Fruit fly (Drosophila melanogaster) whole organism, embryonic: ENCODE measurements around the gene erm.

Experiments
- BEAF-32 ChIP-seq: fragments of 200-800 bp; sonication (Bioruptor generic); optimal IDR thresholded peaks from 3 replicates; lab custom pipeline; 2017; ENCODE audit warnings: missing biosample characterization, missing genetic modification characterization, mild to moderate bottlenecking, moderate library complexity, missing genetic modification reagents
- Blimp-1 ChIP-seq: fragments of 200-800 bp; sonication (Bioruptor generic); optimal IDR thresholded peaks from 3 replicates; lab custom pipeline; 2018; ENCODE audit warnings: missing biosample characterization, missing genetic modification characterization, mild to moderate bottlenecking, moderate library complexity, missing genetic modification reagents
- CG10321 ChIP-seq: fragments of 200-800 bp; sonication (Bioruptor generic); IDR thresholded peaks from 2 replicates; pipeline ENCODE4 v1.3.6; 2022; ENCODE audit warnings: missing biosample characterization, missing genetic modification characterization
- CG10959 ChIP-seq: fragments of 200-800 bp; sonication (Bioruptor generic); IDR thresholded peaks from 2 replicates; pipeline ENCODE4 v1.3.6; 2022; ENCODE audit warnings: missing biosample characterization, missing genetic modification characterization
- CG12744 ChIP-seq: fragments of 200-800 bp; sonication (Bioruptor generic); optimal IDR thresholded peaks from 2 replicates; lab custom pipeline; 2016; ENCODE audit warnings: missing biosample characterization, missing genetic modification characterization
- CG14667 ChIP-seq: fragments of 200-800 bp; sonication (Bioruptor generic); IDR thresholded peaks from 2 replicates; pipeline ENCODE4 v1.3.6; 2022; ENCODE audit warnings: missing biosample characterization, missing genetic modification characterization
- CG15073 ChIP-seq: fragments of 200-800 bp; sonication (Bioruptor generic); optimal IDR thresholded peaks from 2 replicates; lab custom pipeline; 2016; ENCODE audit warnings: missing biosample characterization, missing genetic modification characterization
- CG1529 ChIP-seq: fragments of 200-800 bp; sonication (Bioruptor generic); optimal IDR thresholded peaks from 3 replicates; lab custom pipeline; 2018; ENCODE audit warnings: missing biosample characterization, missing genetic modification characterization
- CG1603 ChIP-seq: fragments of 200-800 bp; sonication (Bioruptor generic); optimal IDR thresholded peaks from 2 replicates; lab custom pipeline; 2019; ENCODE audit warnings: missing biosample characterization, mild to moderate bottlenecking, missing genetic modification characterization, moderate library complexity
- CG17612 ChIP-seq: fragments of 200-800 bp; sonication (Bioruptor generic); IDR thresholded peaks from 2 replicates; pipeline ENCODE4 v1.3.6; 2022; ENCODE audit warnings: missing biosample characterization, missing genetic modification characterization
- CG1792 ChIP-seq: fragments of 200-800 bp; sonication (Bioruptor generic); optimal IDR thresholded peaks from 2 replicates; lab custom pipeline; 2016; ENCODE audit warnings: missing biosample characterization, missing genetic modification characterization
- CG30431 ChIP-seq: fragments of 200-800 bp; sonication (Bioruptor generic); optimal IDR thresholded peaks from 2 replicates; lab custom pipeline; 2017; ENCODE audit warnings: missing biosample characterization, missing genetic modification characterization
- CG31441 ChIP-seq: fragments of 200-800 bp; sonication (Bioruptor generic); IDR thresholded peaks from 2 replicates; pipeline ENCODE4 v1.3.6; 2022; ENCODE audit warnings: missing biosample characterization, missing genetic modification characterization
- CG34422 ChIP-seq: fragments of 200-800 bp; sonication (Bioruptor generic); IDR thresholded peaks from 3 replicates; pipeline ENCODE4 v1.3.6; 2022; ENCODE audit warnings: missing biosample characterization, missing genetic modification characterization
- CG7745 ChIP-seq: fragments of 200-800 bp; sonication (Bioruptor generic); optimal IDR thresholded peaks from 2 replicates; lab custom pipeline; 2018; ENCODE audit warnings: missing biosample characterization, mild to moderate bottlenecking, missing genetic modification characterization, moderate library complexity
- CG9215 ChIP-seq: fragments of 200-800 bp; sonication (Bioruptor generic); IDR thresholded peaks from 2 replicates; pipeline ENCODE4 v1.3.6; 2022; ENCODE audit warnings: missing biosample characterization, missing genetic modification characterization
- CG9797 ChIP-seq: fragments of 200-800 bp; sonication (Bioruptor generic); optimal IDR thresholded peaks from 3 replicates; lab custom pipeline; 2018; ENCODE audit warnings: missing biosample characterization, mild to moderate bottlenecking, missing genetic modification characterization
- CoRest ChIP-seq: fragments of 200-800 bp; sonication (Bioruptor generic); optimal IDR thresholded peaks from 3 replicates; lab custom pipeline; 2018; ENCODE audit warnings: missing biosample characterization, mild to moderate bottlenecking, missing genetic modification characterization, moderate library complexity
- Deaf1 ChIP-seq: fragments of 200-800 bp; optimal IDR thresholded peaks from 3 replicates; lab custom pipeline; 2019; ENCODE audit warnings: missing biosample characterization, mild to moderate bottlenecking, missing genetic modification characterization, moderate library complexity
- Dp ChIP-seq: fragments of 200-800 bp; sonication (Bioruptor generic); optimal IDR thresholded peaks from 2 replicates; lab custom pipeline; 2018; ENCODE audit warnings: missing biosample characterization, mild to moderate bottlenecking, missing genetic modification characterization, moderate library complexity
- E2f2 ChIP-seq: fragments of 200-800 bp; sonication (Bioruptor generic); IDR thresholded peaks from 2 replicates; pipeline ENCODE4 v1.3.6; 2022; ENCODE audit warnings: missing biosample characterization, missing genetic modification characterization
- H2.0 ChIP-seq: fragments of 200-800 bp; sonication (Bioruptor generic); IDR thresholded peaks from 2 replicates; pipeline ENCODE4 v1.3.6; 2022; ENCODE audit warnings: missing biosample characterization, missing genetic modification characterization
- Hr39 ChIP-seq: fragments of >200 bp; optimal IDR thresholded peaks from 2 replicates; lab custom pipeline; 2017
- Jarid2 ChIP-seq: fragments of 200-800 bp; sonication (Bioruptor generic); optimal IDR thresholded peaks from 3 replicates; lab custom pipeline; 2017; ENCODE audit warnings: mild to moderate bottlenecking, missing biosample characterization, missing genetic modification reagents, missing genetic modification characterization
- Mad ChIP-seq: fragments of 200-800 bp; sonication (Bioruptor generic); optimal IDR thresholded peaks from 2 replicates; lab custom pipeline; 2016; ENCODE audit warnings: missing biosample characterization, missing genetic modification characterization
- Nf-YC ChIP-seq: fragments of 200-800 bp; optimal IDR thresholded peaks from 3 replicates; lab custom pipeline; 2019; ENCODE audit warnings: missing biosample characterization, mild to moderate bottlenecking, missing genetic modification characterization, moderate library complexity
- Oaz ChIP-seq: fragments of 200-800 bp; sonication (Bioruptor generic); IDR thresholded peaks from 2 replicates; pipeline ENCODE4 v1.3.6; 2022; ENCODE audit warnings: missing biosample characterization, missing genetic modification characterization
- Opbp ChIP-seq: fragments of 200-800 bp; sonication (Bioruptor generic); IDR thresholded peaks from 3 replicates; pipeline ENCODE4 v1.3.6; 2022; ENCODE audit warnings: missing biosample characterization, missing genetic modification characterization; ENCODE audit not compliant: partially characterized antibody
- Ptx1 ChIP-seq: fragments of 200-800 bp; sonication (Bioruptor generic); IDR thresholded peaks from 2 replicates; pipeline ENCODE4 v1.3.6; 2022; ENCODE audit warnings: missing biosample characterization, missing genetic modification characterization
- Sox102F ChIP-seq: fragments of 200-800 bp; sonication (Bioruptor generic); optimal IDR thresholded peaks from 2 replicates; lab custom pipeline; 2018; ENCODE audit warnings: missing biosample characterization, mild to moderate bottlenecking, missing genetic modification characterization, moderate library complexity
- Xrp1 ChIP-seq: fragments of 200-800 bp; sonication (Bioruptor generic); IDR thresholded peaks from 2 replicates; pipeline ENCODE4 v1.3.6; 2022; ENCODE audit warnings: missing biosample characterization, missing genetic modification characterization
- ap ChIP-seq: fragments of 200-800 bp; sonication (Bioruptor generic); IDR thresholded peaks from 2 replicates; pipeline ENCODE4 v1.3.6; 2022; ENCODE audit warnings: missing biosample characterization, missing genetic modification characterization
- az2 ChIP-seq: fragments of 200-800 bp; sonication (Bioruptor generic); optimal IDR thresholded peaks from 3 replicates; lab custom pipeline; 2016; ENCODE audit warnings: missing biosample characterization, missing genetic modification characterization
- chm ChIP-seq: fragments of 200-800 bp; sonication (Bioruptor generic); IDR thresholded peaks from 2 replicates; pipeline ENCODE4 v1.3.6; 2022; ENCODE audit warnings: missing biosample characterization, missing genetic modification characterization
- croc ChIP-seq: fragments of 200-800 bp; sonication (Bioruptor generic); conservative IDR thresholded peaks from 3 replicates; pipeline ENCODE4 v1.3.6; 2022; ENCODE audit warnings: missing biosample characterization, missing genetic modification characterization
- dmrt11E ChIP-seq: fragments of 200-800 bp; sonication (Bioruptor generic); optimal IDR thresholded peaks from 3 replicates; lab custom pipeline; 2018; ENCODE audit warnings: missing biosample characterization, mild to moderate bottlenecking, missing genetic modification characterization, moderate library complexity
- en ChIP-seq: fragments of 200-800 bp; sonication (Bioruptor generic); optimal IDR thresholded peaks from 2 replicates; lab custom pipeline; 2016; ENCODE audit warnings: missing biosample characterization, missing genetic modification characterization
- fd96Cb ChIP-seq: fragments of 200-800 bp; sonication (Bioruptor generic); optimal IDR thresholded peaks from 2 replicates; lab custom pipeline; 2018; ENCODE audit warnings: missing biosample characterization, mild to moderate bottlenecking, missing genetic modification characterization, moderate library complexity
- gcm ChIP-seq: fragments of 200-800 bp; sonication (Bioruptor generic); optimal IDR thresholded peaks from 2 replicates; lab custom pipeline; 2019; ENCODE audit warnings: missing biosample characterization, mild to moderate bottlenecking, missing genetic modification characterization, moderate library complexity
- gfzf ChIP-seq: fragments of 200-800 bp; sonication (Bioruptor generic); optimal IDR thresholded peaks from 2 replicates; lab custom pipeline; 2016; ENCODE audit warnings: missing biosample characterization, mild to moderate bottlenecking, missing genetic modification characterization, moderate library complexity
- insv ChIP-seq, 2 experiments: fragments of 200-800 bp; sonication (Bioruptor generic); optimal IDR thresholded peaks; 3 replicates each; lab custom pipeline; 2016 to 2018; ENCODE audit warnings: missing biosample characterization in 2 of 2, missing genetic modification characterization in 2 of 2
- jigr1 ChIP-seq: fragments of 200-800 bp; sonication (Bioruptor generic); IDR thresholded peaks from 3 replicates; pipeline ENCODE4 v1.3.6; 2022; ENCODE audit warnings: missing biosample characterization, missing genetic modification characterization
- lab ChIP-seq: fragments of 200-800 bp; sonication (Bioruptor generic); optimal IDR thresholded peaks from 3 replicates; lab custom pipeline; 2017; ENCODE audit warnings: missing biosample characterization, missing genetic modification characterization, mild to moderate bottlenecking, moderate library complexity, missing genetic modification reagents
- lmd ChIP-seq: fragments of 200-800 bp; sonication (Bioruptor generic); IDR thresholded peaks from 2 replicates; pipeline ENCODE4 v1.3.6; 2022; ENCODE audit warnings: missing biosample characterization, missing genetic modification characterization
- nom ChIP-seq: fragments of 200-800 bp; sonication (Bioruptor generic); optimal IDR thresholded peaks from 2 replicates; lab custom pipeline; 2017; ENCODE audit warnings: missing biosample characterization, missing genetic modification characterization, mild to moderate bottlenecking, moderate library complexity, missing genetic modification reagents
- pzg ChIP-seq: fragments of 200-800 bp; sonication (Bioruptor generic); optimal IDR thresholded peaks from 3 replicates; lab custom pipeline; 2018; ENCODE audit warnings: missing biosample characterization, mild to moderate bottlenecking, missing genetic modification characterization, moderate library complexity
- run ChIP-seq: fragments of 200-800 bp; sonication (Bioruptor generic); optimal IDR thresholded peaks from 3 replicates; lab custom pipeline; 2018; ENCODE audit warnings: missing biosample characterization, mild to moderate bottlenecking, missing genetic modification characterization
- tna ChIP-seq: fragments of 200-800 bp; sonication (Bioruptor generic); IDR thresholded peaks from 2 replicates; pipeline ENCODE4 v1.3.6; 2022; ENCODE audit warnings: missing biosample characterization, missing genetic modification characterization; ENCODE audit not compliant: partially characterized antibody
- trh ChIP-seq: fragments of 200-800 bp; sonication (Bioruptor generic); optimal IDR thresholded peaks from 2 replicates; lab custom pipeline; 2016; ENCODE audit warnings: missing biosample characterization, missing genetic modification characterization
- wek ChIP-seq: fragments of 200-800 bp; sonication (Bioruptor generic); optimal IDR thresholded peaks from 3 replicates; lab custom pipeline; 2018; ENCODE audit warnings: missing biosample characterization, mild to moderate bottlenecking, missing genetic modification characterization, moderate library complexity
- zen ChIP-seq: fragments of 200-800 bp; sonication (Bioruptor generic); optimal IDR thresholded peaks from 3 replicates; lab custom pipeline; 2018; ENCODE audit warnings: missing biosample characterization, mild to moderate bottlenecking, missing genetic modification characterization, moderate library complexity

The erm gene

DNA sequence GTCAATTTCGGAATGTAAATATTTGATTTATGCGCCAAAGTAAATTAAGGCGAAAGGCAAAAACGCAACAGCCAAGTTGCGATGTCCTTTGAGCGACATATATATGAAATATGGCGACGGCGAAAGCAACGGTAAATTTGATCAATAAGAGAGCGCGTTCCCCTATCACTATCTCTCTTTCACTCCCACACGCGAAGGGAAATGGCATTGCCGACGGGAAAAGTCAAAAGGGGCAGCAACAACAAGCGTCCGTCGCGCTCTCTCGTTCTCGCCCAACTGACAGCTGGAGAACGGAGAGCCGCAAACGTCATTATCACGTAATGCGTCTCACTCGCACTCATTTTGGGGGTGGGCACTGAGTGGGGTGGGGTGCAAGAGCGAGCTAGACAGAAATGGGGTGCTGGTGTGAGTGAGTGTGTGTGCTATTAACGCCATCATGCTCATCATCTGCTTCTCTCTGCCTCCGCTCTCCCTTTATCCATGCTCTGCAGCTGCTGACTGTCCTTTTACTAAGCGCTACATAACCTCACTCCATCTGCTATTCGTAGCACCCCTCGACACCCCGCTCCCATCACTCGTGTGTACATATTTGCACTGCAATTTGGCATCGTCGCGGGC, at the start of gene erm:
erm (minus strand) TSS at position 51 of the 618 bp plus-strand sequence.
- no peak for TF ChIP-seq jigr1 (GFP tag; lab: Robert Waterston, UW)
- no peak for TF ChIP-seq Hr39 (lab: Kevin White, UChicago)
- TF ChIP-seq CG31441, result no peak
- no peak for TF ChIP-seq lmd (GFP tag; lab: Robert Waterston, UW)
- no peak for TF ChIP-seq CG17612 (GFP tag; lab: Robert Waterston, UW)
- no peak for TF ChIP-seq az2 (GFP tag; lab: Kevin White, UChicago)
- TF ChIP-seq tna (GFP tag; lab: Robert Waterston, UW), result 0 out of 2 replicates have a peak, but pooled peaks have one; percentile 33
- TF ChIP-seq wek, result no peak
- no peak for TF ChIP-seq CG1529 (GFP tag; lab: Kevin White, UChicago)
- TF ChIP-seq CG10321 (GFP tag; lab: Robert Waterston, UW), result peak; percentile 94
- TF ChIP-seq CG1603 (tag; lab: Kevin White, UChicago), result no peak
- TF ChIP-seq E2f2 (GFP tag; lab: Robert Waterston, UW), result no peak
- no peak for TF ChIP-seq fd96Cb (tag; lab: Kevin White, UChicago)
- no peak for TF ChIP-seq Mad
- no peak for TF ChIP-seq chm
- TF ChIP-seq lab (GFP tag; lab: Kevin White, UChicago), result no peak
- no peak for TF ChIP-seq run (tag; lab: Kevin White, UChicago)
- no peak for TF ChIP-seq Xrp1 (GFP tag; lab: Robert Waterston, UW)
- no peak for TF ChIP-seq CG10959 (GFP tag; lab: Robert Waterston, UW)
- no peak for TF ChIP-seq Oaz (GFP tag; lab: Robert Waterston, UW)
- no peak for TF ChIP-seq pzg (GFP tag; lab: Kevin White, UChicago)
- no peak for TF ChIP-seq CG15073 (GFP tag; lab: Kevin White, UChicago)
- peak; percentile 76 for TF ChIP-seq Deaf1 (tag; lab: Kevin White, UChicago)
- TF ChIP-seq Sox102F (GFP tag; lab: Kevin White, UChicago), result no peak
- TF ChIP-seq gcm (GFP tag; lab: Kevin White, UChicago), result peak; percentile 43
- TF ChIP-seq Nf-YC (tag; lab: Kevin White, UChicago), result peak; percentile 97
- no peak for TF ChIP-seq BEAF-32 (GFP tag; lab: Kevin White, UChicago)
- TF ChIP-seq Dp (GFP tag; lab: Kevin White, UChicago), result no peak
- peak in 1 of 2 experiments; percentile 85 for TF ChIP-seq insv (GFP tag; optimal IDR thresholded peaks at IDR 0.05; lab: Kevin White, UChicago)
- TF ChIP-seq CG12744 (GFP tag; lab: Kevin White, UChicago), result no peak
- TF ChIP-seq CoRest (tag; lab: Kevin White, UChicago), result peak; percentile 63
- no peak for TF ChIP-seq CG1792 (GFP tag; lab: Kevin White, UChicago)
- peak; percentile 14 for TF ChIP-seq Jarid2 (GFP tag; lab: Kevin White, UChicago)
- no peak for TF ChIP-seq CG30431
- TF ChIP-seq croc, result no peak
- 0 out of 2 replicates have a peak, but pooled peaks have one; percentile 17 for TF ChIP-seq CG9215 (GFP tag; lab: Robert Waterston, UW)
- no peak for TF ChIP-seq trh
- TF ChIP-seq nom (GFP tag; lab: Kevin White, UChicago), result no peak
- TF ChIP-seq dmrt11E, result no peak
- TF ChIP-seq Ptx1 (GFP tag; lab: Robert Waterston, UW), result no peak
- TF ChIP-seq ap (GFP tag; lab: Robert Waterston, UW), result no peak
- TF ChIP-seq CG7745 (tag; lab: Kevin White, UChicago), result no peak
- TF ChIP-seq Blimp-1, result no peak
- no peak for TF ChIP-seq CG9797 (GFP tag; lab: Kevin White, UChicago)
- peak; percentile 57 for TF ChIP-seq zen (tag; lab: Kevin White, UChicago)
- no peak for TF ChIP-seq en (GFP tag; lab: Kevin White, UChicago)
- no peak for TF ChIP-seq H2.0 (GFP tag; lab: Robert Waterston, UW)
- no peak for TF ChIP-seq gfzf (GFP tag; lab: Kevin White, UChicago)
- TF ChIP-seq Opbp (GFP tag; lab: Robert Waterston, UW), result 0 out of 3 replicates have a peak, but pooled peaks have one; percentile 38
- TF ChIP-seq CG14667 (GFP tag; lab: Robert Waterston, UW), result no peak
- 0 out of 3 replicates have a peak, but pooled peaks have one; percentile 17 for TF ChIP-seq CG34422 (GFP tag; lab: Robert Waterston, UW)
